Fruit fly (Drosophila melanogaster): ENCODE results near the gene Cyp9f3.

Gene Cyp9f3

dm6 chr3R:12406235-12407196 is 7.8 kb upstream of the Cyp9f3 start, which contains the start of gene CG5167 (continued):
- no peak for TF ChIP-seq sr (GFP tag; IDR thresholded peaks at IDR 0.05)
- TF ChIP-seq hbn (GFP tag; IDR thresholded peaks at IDR 0.05; ENCODE audit: partially characterized antibody) = 0 out of 2 replicates have a peak, but pooled peaks have one; percentile 17
- TF ChIP-seq toy (GFP tag; IDR thresholded peaks at IDR 0.05) = no peak
- TF ChIP-seq hb (GFP tag; IDR thresholded peaks at IDR 0.05; ENCODE audit: partially characterized antibody) = no peak
- TF ChIP-seq CG18619 (GFP tag; optimal IDR thresholded peaks at IDR 0.05) = no peak
- peak; percentile 64 for TF ChIP-seq CG2712 (tag; optimal IDR thresholded peaks at IDR 0.05)
- no peak for TF ChIP-seq CG3726 (GFP tag; IDR thresholded peaks at IDR 0.05)
- TF ChIP-seq E2f2 (GFP tag; IDR thresholded peaks at IDR 0.05) = peak; percentile 50; the same call in 1 of the 2 replicates
- TF ChIP-seq ash1 (GFP tag; optimal IDR thresholded peaks at IDR 0.05) = no peak
- peak in 1 of 2 experiments; percentile 49 for TF ChIP-seq dpn (GFP tag; optimal IDR thresholded peaks at IDR 0.05)
- TF ChIP-seq CG6654 (GFP tag; optimal IDR thresholded peaks at IDR 0.05) = no peak
- TF ChIP-seq Meics (GFP tag; optimal IDR thresholded peaks at IDR 0.05) = peak; percentile 38
- peak; percentile 7 for TF ChIP-seq nerfin-1 (tag; optimal IDR thresholded peaks at IDR 0.05)
- peak; percentile 63 for TF ChIP-seq CG8924 (tag; optimal IDR thresholded peaks at IDR 0.05)
- TF ChIP-seq dmrt11E (tag; optimal IDR thresholded peaks at IDR 0.05) = peak; percentile 42
- peak; percentile 2 for TF ChIP-seq sqz (GFP tag; optimal IDR thresholded peaks at IDR 0.05)
- TF ChIP-seq nmo (GFP tag; optimal IDR thresholded peaks at IDR 0.05) = peak; percentile 22
- no peak for TF ChIP-seq Rfx (GFP tag; IDR thresholded peaks at IDR 0.05)
- no peak for TF ChIP-seq CG10462 (GFP tag; optimal IDR thresholded peaks at IDR 0.05)
- no peak for TF ChIP-seq tna (GFP tag; IDR thresholded peaks at IDR 0.05; ENCODE audit: partially characterized antibody)
- TF ChIP-seq lilli (GFP tag; optimal IDR thresholded peaks at IDR 0.05) = peak; percentile 45
- TF ChIP-seq CG13287 (GFP tag; IDR thresholded peaks at IDR 0.05; ENCODE audit: partially characterized antibody) = peak; percentile 52; the same call in 1 of the 2 replicates
- no peak for TF ChIP-seq CG9932 (GFP tag; IDR thresholded peaks at IDR 0.05)
- no peak for TF ChIP-seq CG8478 (optimal IDR thresholded peaks at IDR 0.05)
- no peak for TF ChIP-seq chif (GFP tag; optimal IDR thresholded peaks at IDR 0.05)
- no peak for TF ChIP-seq wor (GFP tag; IDR thresholded peaks at IDR 0.05)
- peak; percentile 66 for TF ChIP-seq PHDP (tag; optimal IDR thresholded peaks at IDR 0.05)
- no peak for TF ChIP-seq sens-2 (GFP tag; IDR thresholded peaks at IDR 0.05)
- TF ChIP-seq CG30403 (GFP tag; optimal IDR thresholded peaks at IDR 0.05) = peak; percentile 34
- peak; percentile 21; the same call in 1 of the 2 replicates for TF ChIP-seq MBD-R2 (GFP tag; IDR thresholded peaks at IDR 0.05)
- TF ChIP-seq eve (GFP tag; optimal IDR thresholded peaks at IDR 0.05) = no peak
- TF ChIP-seq Abd-B (GFP tag; optimal IDR thresholded peaks at IDR 0.05) = no peak
- no peak for TF ChIP-seq wdn (GFP tag; IDR thresholded peaks at IDR 0.05)
- TF ChIP-seq pnt (GFP tag; optimal IDR thresholded peaks at IDR 0.05) = no peak
- TF ChIP-seq Hand (GFP tag; optimal IDR thresholded peaks at IDR 0.05) = no peak
- TF ChIP-seq CG42726 (GFP tag; IDR thresholded peaks at IDR 0.05; ENCODE audit: partially characterized antibody) = no peak
- TF ChIP-seq pan (optimal IDR thresholded peaks at IDR 0.05) = no peak
- TF ChIP-seq pan (GFP tag; optimal IDR thresholded peaks at IDR 0.05 in 1 of 2, IDR thresholded peaks at IDR 0.05 in 1 of 2) = no peak
- peak; percentile 37 for TF ChIP-seq CG15601 (tag; optimal IDR thresholded peaks at IDR 0.05)
- TF ChIP-seq gce (GFP tag; IDR thresholded peaks at IDR 0.05) = 0 out of 3 replicates have a peak, but pooled peaks have one; percentile 30
- peak; percentile 66 for TF ChIP-seq kah (GFP tag; optimal IDR thresholded peaks at IDR 0.05)
- TF ChIP-seq CG9797 (GFP tag; optimal IDR thresholded peaks at IDR 0.05) = no peak
- peak; percentile 27 for TF ChIP-seq ind (GFP tag; optimal IDR thresholded peaks at IDR 0.05)
- TF ChIP-seq aop (GFP tag; IDR thresholded peaks at IDR 0.05) = no peak
- no peak for TF ChIP-seq CG3407 (GFP tag; optimal IDR thresholded peaks at IDR 0.05)
- TF ChIP-seq CG14014 (GFP tag; IDR thresholded peaks at IDR 0.05) = no peak
- peak; percentile 8; the same call in 1 of the 2 replicates for TF ChIP-seq CG4730 (GFP tag; IDR thresholded peaks at IDR 0.05)
- peak; percentile 33 for TF ChIP-seq MESR4 (GFP tag; optimal IDR thresholded peaks at IDR 0.05)
- peak; percentile 51 for TF ChIP-seq CG3995 (GFP tag; optimal IDR thresholded peaks at IDR 0.05)

All from whole organism, embryonic.